Fruit fly (Drosophila melanogaster) whole organism, prepupa: ENCODE results near the gene CG17105.

ENCODE experiments used
- CG10631 ChIP-seq: fragments of 200-800 bp; sonication (Bioruptor generic); optimal IDR thresholded peaks from 2 replicates; lab custom pipeline; 2016; ENCODE audit warnings: missing biosample characterization, missing genetic modification characterization
- CG6163 ChIP-seq: fragments of 200-800 bp; sonication (Bioruptor generic); IDR thresholded peaks from 3 replicates; pipeline ENCODE4 v1.3.6; 2022; ENCODE audit warnings: missing biosample characterization, missing genetic modification characterization
- CG8632 ChIP-seq: fragments of 200-800 bp; sonication (Bioruptor generic); optimal IDR thresholded peaks from 3 replicates; lab custom pipeline; 2016; ENCODE audit warnings: missing biosample characterization, missing genetic modification characterization
- Eip75B ChIP-seq: fragments of 200-800 bp; sonication (Bioruptor generic); optimal IDR thresholded peaks from 3 replicates; lab custom pipeline; 2016; ENCODE audit warnings: missing biosample characterization, missing genetic modification characterization
- Hr38 ChIP-seq: sonication (Bioruptor generic); optimal IDR thresholded peaks from 2 replicates; lab custom pipeline; 2016; ENCODE audit warnings: missing biosample characterization, missing genetic modification characterization
- Hr4 ChIP-seq: fragments of 200-800 bp; sonication (Bioruptor generic); optimal IDR thresholded peaks from 3 replicates; lab custom pipeline; 2016; ENCODE audit warnings: missing biosample characterization, missing genetic modification characterization
- dac ChIP-seq: fragments of 200-800 bp; sonication (Bioruptor generic); optimal IDR thresholded peaks from 2 replicates; lab custom pipeline; 2017; ENCODE audit warnings: missing biosample characterization, mild to moderate bottlenecking, missing genetic modification characterization
- fd59A ChIP-seq: fragments of 200-800 bp; sonication (Bioruptor generic); optimal IDR thresholded peaks from 2 replicates; lab custom pipeline; 2017; ENCODE audit warnings: missing biosample characterization, mild to moderate bottlenecking, missing genetic modification characterization, missing genetic modification reagents
- spab ChIP-seq: fragments of 200-800 bp; sonication (Bioruptor generic); optimal IDR thresholded peaks from 2 replicates; lab custom pipeline; 2017; ENCODE audit warnings: missing biosample characterization, mild to moderate bottlenecking, missing genetic modification characterization, missing genetic modification reagents
- ss ChIP-seq, 2 experiments: fragments of 200-800 bp; sonication (Bioruptor generic); optimal IDR thresholded peaks; 2 replicates in 1 of 2; 3 replicates in 1 of 2; lab custom pipeline; 2017 to 2018; ENCODE audit warnings: mild to moderate bottlenecking in 2 of 2, missing biosample characterization in 2 of 2, missing genetic modification characterization in 2 of 2, moderate library complexity in 1 of 2

DNA sequence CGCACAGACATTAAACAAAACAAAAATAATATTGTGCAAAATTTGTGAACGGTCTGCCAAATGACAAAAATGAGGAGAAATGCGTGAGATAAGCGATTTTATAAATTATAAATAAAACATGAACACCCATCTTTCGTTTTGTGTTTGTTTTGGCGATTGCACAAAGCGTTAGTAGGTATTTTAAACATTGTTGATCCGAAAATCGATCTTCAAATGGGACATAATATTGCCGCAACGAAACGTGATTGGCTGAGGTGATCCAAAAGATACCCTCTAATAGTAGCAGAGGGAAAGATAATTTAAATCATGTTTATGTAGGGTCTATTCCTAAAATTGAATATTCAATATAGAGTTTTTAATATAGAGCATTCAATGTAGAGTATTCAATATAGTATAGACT lies 1.3 kb upstream of the CG17105 start:
- TF ChIP-seq Hr38 (no peak), dac (GFP tag; lab: Kevin White, UChicago) (no peak), CG6163 (GFP tag; lab: Robert Waterston, UW) (0 out of 3 replicates have a peak, but pooled peaks have one; percentile 26), CG10631 (GFP tag; lab: Kevin White, UChicago) (no peak), Hr4 (peak; percentile 35), ss (GFP tag; optimal IDR thresholded peaks at IDR 0.05; lab: Kevin White, UChicago) (no peak), Eip75B (GFP tag; lab: Kevin White, UChicago) (no peak), spab (no peak), fd59A (no peak), CG8632 (GFP tag; lab: Kevin White, UChicago) (no peak)
